Fruit fly (Drosophila melanogaster) whole organism, embryonic: Measurements from ENCODE around the gene thoc6.

Experiments
- BEAF-32 ChIP-seq: fragments of 200-800 bp; sonication (Bioruptor generic); optimal IDR thresholded peaks from 3 replicates; lab custom pipeline; 2017; ENCODE audit warnings: missing biosample characterization, missing genetic modification characterization, mild to moderate bottlenecking, moderate library complexity, missing genetic modification reagents
- CG10366 ChIP-seq: fragments of 200-800 bp; sonication (Bioruptor generic); IDR thresholded peaks from 2 replicates; pipeline ENCODE4 v1.3.6; 2022; ENCODE audit warnings: missing biosample characterization, missing genetic modification characterization
- CG13123 ChIP-seq: fragments of 200-800 bp; sonication (Bioruptor generic); optimal IDR thresholded peaks from 2 replicates; lab custom pipeline; 2016; ENCODE audit warnings: missing biosample characterization, missing genetic modification characterization
- CG13287 ChIP-seq: fragments of 200-800 bp; sonication (Bioruptor generic); IDR thresholded peaks from 2 replicates; pipeline ENCODE4 v1.3.6; 2022; ENCODE audit warnings: missing biosample characterization, missing genetic modification characterization; ENCODE audit not compliant: partially characterized antibody
- CG14441 ChIP-seq: fragments of 200-800 bp; sonication (Bioruptor generic); IDR thresholded peaks from 2 replicates; pipeline ENCODE4 v1.3.6; 2022; ENCODE audit warnings: missing biosample characterization, missing genetic modification characterization
- CG14667 ChIP-seq: fragments of 200-800 bp; sonication (Bioruptor generic); IDR thresholded peaks from 2 replicates; pipeline ENCODE4 v1.3.6; 2022; ENCODE audit warnings: missing biosample characterization, missing genetic modification characterization
- CG15011 ChIP-seq: fragments of 200-800 bp; sonication (Bioruptor generic); optimal IDR thresholded peaks from 3 replicates; lab custom pipeline; 2018; ENCODE audit warnings: missing biosample characterization, mild to moderate bottlenecking, missing genetic modification characterization
- CG18599 ChIP-seq: fragments of 200-800 bp; sonication (Bioruptor generic); optimal IDR thresholded peaks from 3 replicates; lab custom pipeline; 2017; ENCODE audit warnings: missing biosample characterization, missing genetic modification characterization, mild to moderate bottlenecking, moderate library complexity, missing genetic modification reagents
- CG2678 ChIP-seq: fragments of 200-800 bp; sonication (Bioruptor generic); optimal IDR thresholded peaks from 3 replicates; lab custom pipeline; 2019; ENCODE audit warnings: missing biosample characterization, mild to moderate bottlenecking, missing genetic modification characterization, moderate library complexity
- CG34422 ChIP-seq: fragments of 200-800 bp; sonication (Bioruptor generic); IDR thresholded peaks from 3 replicates; pipeline ENCODE4 v1.3.6; 2022; ENCODE audit warnings: missing biosample characterization, missing genetic modification characterization
- CG4617 ChIP-seq: fragments of 200-800 bp; sonication (Bioruptor generic); optimal IDR thresholded peaks from 3 replicates; lab custom pipeline; 2016; ENCODE audit warnings: missing biosample characterization, missing genetic modification characterization, borderline replicate concordance
- CG6854 ChIP-seq: fragments of 200-800 bp; sonication (Bioruptor generic); optimal IDR thresholded peaks from 3 replicates; lab custom pipeline; 2017; ENCODE audit warnings: missing biosample characterization, mild to moderate bottlenecking, missing genetic modification characterization
- CG7271 ChIP-seq: fragments of 200-800 bp; sonication (Bioruptor generic); optimal IDR thresholded peaks from 2 replicates; lab custom pipeline; 2018; ENCODE audit warnings: missing biosample characterization, mild to moderate bottlenecking, missing genetic modification characterization, moderate library complexity
- CG7839 ChIP-seq: fragments of 200-800 bp; sonication (Bioruptor generic); optimal IDR thresholded peaks from 3 replicates; lab custom pipeline; 2018; ENCODE audit warnings: missing biosample characterization, mild to moderate bottlenecking, missing genetic modification characterization, moderate library complexity
- CG8281 ChIP-seq: fragments of 200-800 bp; sonication (Bioruptor generic); optimal IDR thresholded peaks from 2 replicates; lab custom pipeline; 2018; ENCODE audit warnings: missing biosample characterization, mild to moderate bottlenecking, missing genetic modification characterization, moderate library complexity
- CG9437 ChIP-seq: fragments of 200-800 bp; sonication (Bioruptor generic); optimal IDR thresholded peaks from 2 replicates; lab custom pipeline; 2018; ENCODE audit warnings: missing biosample characterization, mild to moderate bottlenecking, missing genetic modification characterization
- CG9797 ChIP-seq: fragments of 200-800 bp; sonication (Bioruptor generic); optimal IDR thresholded peaks from 3 replicates; lab custom pipeline; 2018; ENCODE audit warnings: missing biosample characterization, mild to moderate bottlenecking, missing genetic modification characterization
- Dll ChIP-seq: fragments of 200-800 bp; sonication (Bioruptor generic); IDR thresholded peaks from 4 replicates; pipeline ENCODE4 v1.3.6; 2022; ENCODE audit warnings: missing biosample characterization, missing genetic modification characterization; ENCODE audit not compliant: partially characterized antibody
- Dp ChIP-seq: fragments of 200-800 bp; sonication (Bioruptor generic); optimal IDR thresholded peaks from 2 replicates; lab custom pipeline; 2018; ENCODE audit warnings: missing biosample characterization, mild to moderate bottlenecking, missing genetic modification characterization, moderate library complexity
- E2f2 ChIP-seq: fragments of 200-800 bp; sonication (Bioruptor generic); IDR thresholded peaks from 2 replicates; pipeline ENCODE4 v1.3.6; 2022; ENCODE audit warnings: missing biosample characterization, missing genetic modification characterization
- Ets65A ChIP-seq: fragments of 200-800 bp; sonication (Bioruptor generic); peaks from one replicate; lab custom pipeline; 2016; ENCODE audit warnings: missing biosample characterization, missing genetic modification characterization
- Ets97D ChIP-seq: fragments of 200-800 bp; sonication (Bioruptor generic); optimal IDR thresholded peaks from 3 replicates; lab custom pipeline; 2016; ENCODE audit warnings: missing biosample characterization, missing genetic modification characterization
- HLH4C ChIP-seq: fragments of 200-800 bp; sonication (Bioruptor generic); IDR thresholded peaks from 3 replicates; pipeline ENCODE4 v1.3.6; 2022; ENCODE audit warnings: missing biosample characterization, missing genetic modification characterization; ENCODE audit not compliant: partially characterized antibody
- Hey ChIP-seq: fragments of 200-800 bp; sonication (Bioruptor generic); optimal IDR thresholded peaks from 3 replicates; lab custom pipeline; 2018; ENCODE audit warnings: missing biosample characterization, mild to moderate bottlenecking, missing genetic modification characterization
- Hr3 ChIP-seq: fragments of 200-800 bp; sonication (Bioruptor generic); optimal IDR thresholded peaks from 3 replicates; lab custom pipeline; 2016; ENCODE audit warnings: missing biosample characterization, missing genetic modification characterization
- Lhr ChIP-seq: fragments of 200-800 bp; sonication (Bioruptor generic); optimal IDR thresholded peaks from 3 replicates; lab custom pipeline; 2017; ENCODE audit warnings: mild to moderate bottlenecking, missing biosample characterization, missing genetic modification reagents, missing genetic modification characterization
- MBD-R2 ChIP-seq: fragments of 200-800 bp; sonication (Bioruptor generic); IDR thresholded peaks from 2 replicates; pipeline ENCODE4 v1.3.6; 2022; ENCODE audit warnings: missing biosample characterization, missing genetic modification characterization
- Myb ChIP-seq: fragments of 200-800 bp; sonication (Bioruptor generic); optimal IDR thresholded peaks from 2 replicates; lab custom pipeline; 2016; ENCODE audit warnings: missing biosample characterization, missing genetic modification characterization
- Nf-YC ChIP-seq: fragments of 200-800 bp; optimal IDR thresholded peaks from 3 replicates; lab custom pipeline; 2019; ENCODE audit warnings: missing biosample characterization, mild to moderate bottlenecking, missing genetic modification characterization, moderate library complexity
- Poxn ChIP-seq: fragments of 200-800 bp; sonication (Bioruptor generic); IDR thresholded peaks from 2 replicates; pipeline ENCODE4 v1.3.6; 2022; ENCODE audit warnings: missing biosample characterization, missing genetic modification characterization
- Taf1 ChIP-seq: fragments of 200-800 bp; sonication (Bioruptor generic); IDR thresholded peaks from 2 replicates; pipeline ENCODE4 v1.3.6; 2022; ENCODE audit warnings: missing biosample characterization, missing genetic modification characterization
- Vsx1 ChIP-seq: fragments of 200-800 bp; sonication (Bioruptor generic); optimal IDR thresholded peaks from 2 replicates; lab custom pipeline; 2017; ENCODE audit warnings: missing biosample characterization, mild to moderate bottlenecking, missing genetic modification characterization, missing genetic modification reagents
- ase ChIP-seq: fragments of 200-800 bp; sonication (Bioruptor generic); IDR thresholded peaks from 3 replicates; pipeline ENCODE4 v1.3.6; 2022; ENCODE audit warnings: missing biosample characterization, missing genetic modification characterization
- bigmax ChIP-seq: fragments of 200-800 bp; sonication (Bioruptor generic); optimal IDR thresholded peaks from 2 replicates; lab custom pipeline; 2018; ENCODE audit warnings: missing biosample characterization, mild to moderate bottlenecking, missing genetic modification characterization
- br ChIP-seq: fragments of >200 bp; optimal IDR thresholded peaks from 2 replicates; lab custom pipeline; 2017
- btn ChIP-seq: fragments of 200-800 bp; sonication (Bioruptor generic); optimal IDR thresholded peaks from 2 replicates; lab custom pipeline; 2016; ENCODE audit warnings: missing biosample characterization, missing genetic modification characterization
- dysf ChIP-seq: fragments of 200-800 bp; sonication (Bioruptor generic); IDR thresholded peaks from 3 replicates; pipeline ENCODE4 v1.3.6; 2022; ENCODE audit warnings: missing biosample characterization, missing genetic modification characterization
- esg ChIP-seq: fragments of 200-800 bp; sonication (Bioruptor generic); conservative IDR thresholded peaks from 2 replicates; pipeline ENCODE4 v1.3.6; 2022; ENCODE audit warnings: missing biosample characterization, missing genetic modification characterization
- gfzf ChIP-seq: fragments of 200-800 bp; sonication (Bioruptor generic); optimal IDR thresholded peaks from 2 replicates; lab custom pipeline; 2016; ENCODE audit warnings: missing biosample characterization, mild to moderate bottlenecking, missing genetic modification characterization, moderate library complexity
- nom ChIP-seq: fragments of 200-800 bp; sonication (Bioruptor generic); optimal IDR thresholded peaks from 2 replicates; lab custom pipeline; 2017; ENCODE audit warnings: missing biosample characterization, missing genetic modification characterization, mild to moderate bottlenecking, moderate library complexity, missing genetic modification reagents
- pb ChIP-seq: fragments of 200-800 bp; sonication (Bioruptor generic); optimal IDR thresholded peaks from 3 replicates; lab custom pipeline; 2016; ENCODE audit warnings: missing biosample characterization, missing genetic modification characterization
- pzg ChIP-seq: fragments of 200-800 bp; sonication (Bioruptor generic); optimal IDR thresholded peaks from 3 replicates; lab custom pipeline; 2018; ENCODE audit warnings: missing biosample characterization, mild to moderate bottlenecking, missing genetic modification characterization, moderate library complexity
- row ChIP-seq: fragments of 200-800 bp; sonication (Bioruptor generic); IDR thresholded peaks from 3 replicates; pipeline ENCODE4 v1.3.6; 2022; ENCODE audit warnings: missing biosample characterization, missing genetic modification characterization
- scrt ChIP-seq: fragments of 200-800 bp; sonication (Bioruptor generic); optimal IDR thresholded peaks from 2 replicates; lab custom pipeline; 2018; ENCODE audit warnings: missing biosample characterization, mild to moderate bottlenecking, missing genetic modification characterization, moderate library complexity
- sens ChIP-seq: fragments of 200-800 bp; sonication (Bioruptor generic); peaks from one replicate; lab custom pipeline; 2016; ENCODE audit warnings: missing biosample characterization, missing genetic modification characterization
- sima ChIP-seq: fragments of 200-800 bp; sonication (Bioruptor generic); optimal IDR thresholded peaks from 2 replicates; lab custom pipeline; 2016; ENCODE audit warnings: missing biosample characterization, missing genetic modification characterization
- slbo ChIP-seq: fragments of 200-800 bp; sonication (Bioruptor generic); IDR thresholded peaks from 2 replicates; pipeline ENCODE4 v1.3.6; 2022; ENCODE audit warnings: missing biosample characterization, missing genetic modification characterization
- stwl ChIP-seq: fragments of 200-800 bp; sonication (Bioruptor generic); optimal IDR thresholded peaks from 3 replicates; lab custom pipeline; 2018; ENCODE audit warnings: missing biosample characterization, mild to moderate bottlenecking, missing genetic modification characterization, moderate library complexity
- twi ChIP-seq: fragments of 200-800 bp; optimal IDR thresholded peaks from 2 replicates; lab custom pipeline; 2019; ENCODE audit warnings: missing biosample characterization, mild to moderate bottlenecking, missing genetic modification characterization, moderate library complexity
- wdn ChIP-seq: fragments of 200-800 bp; sonication (Bioruptor generic); IDR thresholded peaks from 2 replicates; pipeline ENCODE4 v1.3.6; 2022; ENCODE audit warnings: missing biosample characterization, missing genetic modification characterization

thoc6 gene

DNA sequence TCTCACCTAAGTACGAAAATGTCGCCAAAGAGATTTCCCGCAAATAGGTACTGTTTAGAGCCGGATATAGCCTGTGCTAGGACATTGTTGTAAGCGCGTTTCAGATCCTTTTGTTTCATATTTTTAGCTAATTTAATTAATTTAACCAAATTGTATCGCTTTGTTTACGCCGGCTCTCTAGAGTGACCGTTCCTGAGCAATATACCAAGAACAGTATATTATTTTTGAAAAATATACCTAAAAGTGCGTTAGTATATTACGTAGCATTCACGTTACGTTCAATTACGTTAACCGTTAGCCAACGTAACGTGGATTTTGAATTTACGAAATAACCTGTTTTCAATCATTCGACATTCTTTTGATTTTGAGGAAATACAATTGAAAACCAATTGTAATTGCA is at the start of gene thoc6:
Gene thoc6, minus strand, starts transcription at position 204 of the 400 bp plus-strand sequence.
- TF ChIP-seq Ets97D (peak; percentile 7), CG14441 (no peak), E2f2 (GFP tag; lab: Robert Waterston, UW) (0 out of 2 replicates have a peak, but pooled peaks have one; percentile 38), CG9437 (GFP tag; lab: Kevin White, UChicago) (peak; percentile 99), Vsx1 (GFP tag; lab: Kevin White, UChicago) (peak; percentile 9), br (lab: Kevin White, UChicago) (no peak), CG4617 (GFP tag; lab: Kevin White, UChicago) (peak; percentile 7), CG13287 (GFP tag; lab: Robert Waterston, UW) (peak; percentile 30; the same call in 1 of the 2 replicates), Lhr (GFP tag; lab: Kevin White, UChicago) (peak; percentile 16), sima (GFP tag; lab: Kevin White, UChicago) (no peak), Dll (GFP tag; lab: Robert Waterston, UW) (0 out of 4 replicates have a peak, but pooled peaks have one; percentile 25), CG15011 (GFP tag; lab: Kevin White, UChicago) (no peak), BEAF-32 (GFP tag; lab: Kevin White, UChicago) (peak; percentile 21), pzg (peak; percentile 58), bigmax (GFP tag; lab: Kevin White, UChicago) (peak; percentile 38), Myb (peak; percentile 91), CG34422 (peak; percentile 19; the same call in 1 of the 3 replicates), Dp (peak; percentile 54), gfzf (GFP tag; lab: Kevin White, UChicago) (peak; percentile 75), CG10366 (GFP tag; lab: Robert Waterston, UW) (no peak), stwl (tag; lab: Kevin White, UChicago) (peak; percentile 69), CG9797 (GFP tag; lab: Kevin White, UChicago) (peak; percentile 56), Ets65A (peak; percentile 44), nom (GFP tag; lab: Kevin White, UChicago) (no peak), MBD-R2 (GFP tag; lab: Robert Waterston, UW) (peak; percentile 77)

dm6 chr3L:12227219-12227618 is 33.7 kb upstream of the thoc6 start:
- TF ChIP-seq CG8281 (peak; percentile 87), HLH4C (GFP tag; lab: Robert Waterston, UW) (no peak), CG13123 (no peak), esg (no peak), scrt (GFP tag; lab: Kevin White, UChicago) (no peak), Ets65A (peak; percentile 84)

dm6 chr3L:12223635-12224016 is 30.1 kb upstream of the thoc6 start:
- TF ChIP-seq Taf1 (GFP tag; lab: Robert Waterston, UW) (no peak), Nf-YC (tag; lab: Kevin White, UChicago) (no peak), Hey (tag; lab: Kevin White, UChicago) (no peak), row (GFP tag; lab: Robert Waterston, UW) (peak; percentile 27; the same call in 1 of the 3 replicates), CG18599 (GFP tag; lab: Kevin White, UChicago) (peak; percentile 43), CG7839 (tag; lab: Kevin White, UChicago) (peak; percentile 8), slbo (GFP tag; lab: Robert Waterston, UW) (no peak), twi (tag; lab: Kevin White, UChicago) (no peak), pb (GFP tag; lab: Kevin White, UChicago) (no peak), CG14667 (GFP tag; lab: Robert Waterston, UW) (no peak), CG6854 (GFP tag; lab: Kevin White, UChicago) (no peak), wdn (GFP tag; lab: Robert Waterston, UW) (no peak), dysf (GFP tag; lab: Robert Waterston, UW) (0 out of 3 replicates have a peak, but pooled peaks have one; percentile 37), btn (GFP tag; lab: Kevin White, UChicago) (no peak), CG2678 (peak; percentile 11), Hr3 (GFP tag; lab: Kevin White, UChicago) (no peak), sens (GFP tag; lab: Kevin White, UChicago) (peak; percentile 83), ase (GFP tag; lab: Robert Waterston, UW) (0 out of 3 replicates have a peak, but pooled peaks have one; percentile 4), Poxn (GFP tag; lab: Robert Waterston, UW) (no peak), CG7271 (tag; lab: Kevin White, UChicago) (no peak), HLH4C (GFP tag; lab: Robert Waterston, UW) (no peak)
